Worm (Caenorhabditis elegans): ENCODE data around the gene tbx-36.
A peak's percentile ranks its signal among the peaks of the same experiment; 100 is the strongest.

Gene tbx-36

DNA sequence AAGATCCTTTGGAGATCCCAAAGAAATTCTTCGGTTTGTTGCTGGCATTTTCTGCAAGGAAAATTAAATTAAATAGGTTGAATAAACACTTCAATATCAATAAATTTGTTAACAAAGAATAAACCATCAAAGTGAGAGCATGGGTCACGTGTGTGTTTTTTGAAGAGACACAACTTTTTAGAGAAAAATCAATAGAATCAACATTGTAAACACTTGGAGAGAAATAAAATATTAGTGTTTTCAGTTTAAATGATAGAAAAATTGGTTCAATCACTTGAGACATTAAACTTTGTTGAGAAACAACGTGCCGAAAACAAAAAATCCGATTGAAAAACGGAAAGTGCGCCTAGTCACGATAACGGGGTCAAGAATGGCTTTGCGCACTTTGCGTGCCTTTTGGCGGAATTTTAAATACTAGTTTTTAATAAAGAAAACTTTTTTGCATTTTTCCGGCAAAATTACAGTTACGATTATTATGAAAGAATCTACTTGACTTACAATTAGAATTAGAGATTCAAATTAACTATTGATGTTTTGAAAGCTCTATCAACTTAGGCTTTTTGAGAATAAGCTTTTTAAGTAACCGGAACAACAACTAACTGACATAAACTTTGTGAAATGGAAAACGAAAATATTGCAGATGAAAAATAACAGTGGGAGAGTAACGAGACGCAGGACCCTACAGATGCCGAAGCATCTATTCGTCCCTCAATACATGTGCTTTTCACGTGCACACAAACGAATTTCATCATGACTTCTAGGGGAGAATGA, 11.3 kb downstream of the tbx-36 start, which contains the start of gene ZK829.7:
Gene ZK829.7, minus strand, starts transcription at position 51 of the 771 bp plus-strand sequence.
- TF ChIP-seq mdt-29 (GFP tag; IDR thresholded peaks at IDR 0.05) (no peak), F37D6.2 (tag; optimal IDR thresholded peaks at IDR 0.05) (peak; percentile 43), duxl-1 (tag; optimal IDR thresholded peaks at IDR 0.05; ENCODE audit: poor library complexity) (no peak), hlh-30 (tag; optimal IDR thresholded peaks at IDR 0.05; ENCODE audit: insufficient read depth) (peak; percentile 55), rbr-2 (tag; optimal IDR thresholded peaks at IDR 0.05) (peak; percentile 71), nhr-6 (tag; optimal IDR thresholded peaks at IDR 0.05) (peak; percentile 4), dmd-6 (GFP tag; IDR thresholded peaks at IDR 0.05) (peak; percentile 33), lin-13 (GFP tag; optimal IDR thresholded peaks at IDR 0.05) (no peak), tag-97 (GFP tag; IDR thresholded peaks at IDR 0.05) (no peak), dpl-1 (GFP tag; optimal IDR thresholded peaks at IDR 0.05) (peak; percentile 95), pha-4 (GFP tag; IDR thresholded peaks at IDR 0.05) (peak; percentile 25; the same call in 1 of the 2 replicates), pha-4 (tag; optimal IDR thresholded peaks at IDR 0.05) (peak; percentile 66), F10B5.3 (tag; optimal IDR thresholded peaks at IDR 0.05) (peak; percentile 12), lsy-2 (tag; optimal IDR thresholded peaks at IDR 0.05) (peak in 1 of 2 experiments; percentile 86), arid-1 (GFP tag; conservative IDR thresholded peaks at IDR 0.05) (0 out of 2 replicates have a peak, but pooled peaks have one; percentile 21), T20F7.1 (GFP tag; optimal IDR thresholded peaks at IDR 0.05) (peak; percentile 55), zag-1 (tag; optimal IDR thresholded peaks at IDR 0.05) (no peak), nhr-77 (tag; optimal IDR thresholded peaks at IDR 0.05) (peak; percentile 13), T26A8.4 (GFP tag; IDR thresholded peaks at IDR 0.05) (peak; percentile 52; the same call in 1 of the 2 replicates), ceh-62 (tag; optimal IDR thresholded peaks at IDR 0.05) (no peak), ceh-32 (tag; optimal IDR thresholded peaks at IDR 0.05; ENCODE audit: poor library complexity) (peak; percentile 11), daf-16 (GFP tag; optimal IDR thresholded peaks at IDR 0.05) (peak in 1 of 2 experiments; percentile 62), daf-16 (tag; optimal IDR thresholded peaks at IDR 0.05) (no peak), mdl-1 (tag; optimal IDR thresholded peaks at IDR 0.05) (peak in 1 of 2 experiments; percentile 10), cey-2 (tag; optimal IDR thresholded peaks at IDR 0.05; ENCODE audit: borderline replicate concordance, insufficient read depth) (no peak), nhr-28 (tag; optimal IDR thresholded peaks at IDR 0.05) (peak; percentile 57), spr-1 (tag; optimal IDR thresholded peaks at IDR 0.05) (peak; percentile 7), unc-62 (GFP tag; optimal IDR thresholded peaks at IDR 0.05 in 1 of 2) (peak in 1 of 2 experiments; percentile 96), unc-62 (tag; optimal IDR thresholded peaks at IDR 0.05) (no peak), ceh-28 (tag; optimal IDR thresholded peaks at IDR 0.05) (no peak), Y105C5A.15 (GFP tag; IDR thresholded peaks at IDR 0.05) (no peak), nhr-41 (GFP tag; IDR thresholded peaks at IDR 0.05) (no peak), hlh-11 (tag; optimal IDR thresholded peaks at IDR 0.05) (peak; percentile 54), dve-1 (tag; optimal IDR thresholded peaks at IDR 0.05; ENCODE audit: insufficient read depth) (peak; percentile 49), unc-130 (GFP tag; optimal IDR thresholded peaks at IDR 0.05) (no peak), snpc-1.2 (GFP tag; IDR thresholded peaks at IDR 0.05) (peak; percentile 77), jun-1 (tag; optimal IDR thresholded peaks at IDR 0.05) (peak; percentile 44), Y5F2A.4 (GFP tag; optimal IDR thresholded peaks at IDR 0.05) (no peak), fkh-10 (GFP tag; optimal IDR thresholded peaks at IDR 0.05) (peak; percentile 41), nhr-102 (tag; optimal IDR thresholded peaks at IDR 0.05) (peak; percentile 53), mxl-2 (GFP tag; conservative IDR thresholded peaks at IDR 0.05) (peak; percentile 99), hif-1 (tag; optimal IDR thresholded peaks at IDR 0.05) (peak; percentile 3 to 80), ceh-20 (GFP tag; IDR thresholded peaks at IDR 0.05) (no peak), nhr-48 (tag; optimal IDR thresholded peaks at IDR 0.05) (peak; percentile 53), aha-1 (tag) (peak; percentile 42)

All from whole organism, L4 larva.